Fruit fly (Drosophila melanogaster): ENCODE results near the gene AP-1gamma.

AP-1gamma gene

DNA sequence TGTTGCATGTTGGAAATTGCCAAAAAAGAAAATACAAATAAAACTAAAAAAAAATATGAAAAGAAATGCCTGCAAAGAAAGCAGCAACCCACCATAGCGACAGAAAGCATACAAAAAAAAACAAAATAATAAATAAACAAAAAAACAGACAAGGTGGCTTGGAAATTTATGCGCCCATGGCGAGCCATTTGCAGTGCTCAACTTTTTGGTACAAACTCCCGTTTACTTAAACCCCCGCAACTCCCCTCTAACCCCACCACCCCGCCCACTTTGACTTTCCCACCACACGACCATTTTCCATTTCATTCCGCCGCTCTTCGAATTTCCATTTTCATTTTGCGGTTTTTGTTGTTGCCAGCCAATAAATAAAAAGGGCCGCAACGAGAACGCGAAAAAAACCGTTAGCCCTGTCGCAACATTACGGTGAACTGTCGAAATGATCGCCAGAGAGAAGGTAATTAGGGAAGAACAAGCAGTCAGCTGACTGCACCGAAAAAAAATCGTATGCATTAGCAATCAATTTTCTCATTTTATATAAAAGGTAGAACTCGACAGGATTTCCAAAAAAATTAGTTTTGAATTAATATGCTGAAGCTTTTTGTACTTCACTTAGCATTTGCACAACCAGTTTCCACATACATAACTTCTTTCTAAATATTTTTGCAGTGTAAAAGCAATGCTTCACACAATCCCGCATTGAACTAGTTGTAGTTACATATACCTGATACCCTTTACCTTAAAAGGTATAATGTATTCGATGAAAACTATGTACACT is 28.5 kb downstream of the AP-1gamma start:
- no peak for TF ChIP-seq noc (tag; optimal IDR thresholded peaks at IDR 0.05)

DNA sequence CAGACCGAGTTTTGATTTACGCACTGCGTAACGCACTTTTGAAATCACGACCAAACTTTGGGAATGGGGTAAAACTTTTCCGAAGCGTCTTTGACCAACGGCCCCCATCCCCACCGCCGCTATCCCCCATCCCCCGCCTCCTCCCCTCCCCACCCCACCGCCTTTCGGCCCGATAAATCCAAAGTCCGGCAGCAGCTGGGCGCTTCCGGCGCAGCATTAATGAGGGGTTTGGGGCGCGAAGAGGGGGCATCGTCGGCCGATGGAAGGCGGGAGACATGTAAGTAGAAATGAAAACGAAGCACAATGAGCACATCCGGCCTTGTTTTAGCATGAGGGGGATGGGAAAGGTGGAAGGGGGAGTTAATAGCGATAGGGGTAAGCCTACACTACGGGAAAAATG is 30.6 kb downstream of the AP-1gamma start:
- no peak for TF ChIP-seq noc (tag; optimal IDR thresholded peaks at IDR 0.05)

DNA sequence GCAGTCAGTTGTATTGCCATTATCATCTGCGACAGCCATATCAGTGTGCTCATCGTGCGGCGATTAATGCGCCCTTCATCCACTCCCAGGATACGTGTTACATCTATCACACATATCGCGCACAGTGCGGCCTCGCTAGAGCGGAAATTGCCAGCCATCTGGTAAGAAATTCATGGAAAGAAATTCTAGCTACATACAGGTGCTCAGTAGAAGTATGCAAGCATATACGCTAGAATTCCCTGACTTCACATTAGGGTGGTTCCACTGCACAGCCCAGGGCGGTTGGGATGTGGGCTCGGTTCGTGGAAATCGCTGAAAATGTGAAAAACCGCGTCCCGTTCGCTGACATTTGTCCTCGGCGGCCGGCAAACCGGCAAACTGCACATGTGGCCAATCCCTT is 32.7 kb downstream of the AP-1gamma start:
- no peak for TF ChIP-seq noc (tag; optimal IDR thresholded peaks at IDR 0.05)

- no peak for TF ChIP-seq noc (tag; optimal IDR thresholded peaks at IDR 0.05)
Observed at dm6 chrX:9142224-9142802, 33.8 kb downstream of the AP-1gamma start, which contains the start of gene CG7065. Gene CG7065, plus strand, starts transcription at chrX:9142493.

DNA sequence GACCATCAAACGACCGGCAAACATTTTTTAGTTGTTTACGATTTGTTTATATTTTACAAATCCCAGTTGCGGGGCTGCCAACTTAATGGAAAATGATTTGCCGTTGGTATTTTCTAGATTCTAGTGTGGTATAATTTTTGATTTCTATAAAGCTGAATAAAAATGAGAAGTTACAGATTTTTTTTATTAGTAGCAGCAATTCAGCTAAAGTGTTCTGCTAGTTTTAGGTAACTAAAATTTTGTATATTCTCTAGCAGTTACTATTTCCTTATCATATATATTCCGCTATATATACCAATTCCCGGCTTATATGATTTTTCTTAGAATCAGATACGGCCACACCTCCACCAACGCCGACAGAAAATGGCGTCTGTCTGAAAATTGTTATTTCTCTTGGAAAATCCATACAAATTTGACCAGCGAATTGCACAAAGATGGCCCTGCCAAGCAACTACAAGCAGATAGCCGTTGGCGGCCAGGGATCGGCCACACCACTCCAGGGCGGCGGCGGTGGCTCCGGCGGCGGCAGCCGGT is 40.6 kb downstream of the AP-1gamma start, which contains the start of the genes fh and Bap111:
Gene fh, minus strand, starts transcription at position 83 of the 534 bp plus-strand sequence.
Gene Bap111, plus strand, starts transcription at position 321 of the 534 bp plus-strand sequence.
- TF ChIP-seq noc (tag; optimal IDR thresholded peaks at IDR 0.05), result no peak

DNA sequence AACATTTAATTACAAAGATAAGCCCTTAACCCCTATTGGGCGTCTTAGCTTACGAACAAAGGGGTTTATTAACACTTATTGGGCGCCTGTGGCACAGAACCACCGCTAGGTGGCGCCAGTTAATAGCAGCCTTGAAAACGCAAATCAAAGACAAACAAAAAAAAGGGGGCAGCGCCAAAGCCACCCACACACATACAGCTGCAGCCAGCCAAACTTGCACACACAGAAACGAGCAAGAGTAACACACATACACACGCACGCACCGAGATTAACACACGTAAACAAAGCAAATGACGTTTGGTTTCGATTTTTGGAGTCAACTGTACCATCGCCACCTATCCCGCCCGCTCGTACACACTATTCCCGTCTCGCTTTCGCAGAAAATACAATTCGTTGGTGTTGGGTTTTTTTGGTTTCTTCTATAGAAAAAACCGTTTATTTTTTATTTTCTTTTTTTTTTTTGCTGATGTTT is 43.7 kb downstream of the AP-1gamma start:
- peak; percentile 51 for TF ChIP-seq noc (tag; optimal IDR thresholded peaks at IDR 0.05)

DNA sequence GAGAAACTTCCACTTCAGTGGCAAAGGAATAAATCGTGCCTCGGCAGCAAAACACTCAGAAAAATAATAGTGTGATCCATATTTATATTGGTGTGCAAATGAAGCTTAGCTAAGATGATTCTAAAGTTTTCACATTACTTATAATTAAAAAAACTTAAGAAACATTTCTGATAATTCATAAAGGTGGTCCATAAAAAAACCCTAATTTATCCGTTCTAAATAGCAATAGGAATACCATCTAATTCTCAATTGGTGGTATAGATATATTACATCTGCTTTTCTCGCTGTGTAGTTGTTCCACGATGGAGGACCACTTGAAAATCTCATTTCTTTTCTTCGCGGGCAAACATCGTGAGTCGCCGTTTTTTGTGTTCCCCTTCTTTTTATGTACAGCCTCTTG is 46.6 kb downstream of the AP-1gamma start:
- TF ChIP-seq noc (tag; optimal IDR thresholded peaks at IDR 0.05), result peak; percentile 26

DNA sequence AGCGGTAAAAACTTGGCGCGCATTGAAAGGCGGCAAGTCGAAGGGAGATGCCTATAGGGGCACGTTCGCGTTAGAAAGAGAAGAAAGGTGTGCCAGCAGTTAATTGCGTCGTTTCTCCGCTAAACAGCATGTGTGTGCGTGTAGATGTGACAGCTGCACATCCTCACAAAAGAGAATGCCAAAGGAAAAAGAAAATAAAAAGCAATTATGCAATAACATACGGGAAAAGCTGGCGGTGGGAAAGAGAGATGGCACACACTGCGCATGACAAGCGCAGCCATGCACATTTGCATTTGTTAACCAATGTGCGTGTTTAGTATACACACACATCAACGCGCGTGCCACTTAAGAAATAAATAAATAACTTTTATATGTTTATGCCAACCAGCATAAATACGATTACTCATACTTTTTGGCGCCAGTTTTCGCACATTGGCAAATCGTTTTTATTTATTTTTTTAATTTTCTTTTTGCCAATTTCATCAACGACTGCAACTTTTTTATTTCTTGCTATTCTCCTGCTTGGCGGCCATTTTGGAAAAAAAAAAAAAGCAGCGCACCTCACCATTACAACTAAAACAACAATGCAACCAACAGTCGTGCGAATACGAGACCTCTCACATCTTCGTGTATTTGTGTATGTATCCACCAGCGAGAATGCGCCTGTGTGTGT is 47.4 kb downstream of the AP-1gamma start:
- no peak for TF ChIP-seq noc (tag; optimal IDR thresholded peaks at IDR 0.05)

dm6 chrX:9156388-9156823 is 47.9 kb downstream of the AP-1gamma start, which contains the start of gene His3.3B:
Gene His3.3B, minus strand, starts transcription at chrX:9156669.
- TF ChIP-seq noc (tag; optimal IDR thresholded peaks at IDR 0.05), result peak; percentile 71

dm6 chrX:9158366-9158765 is 49.9 kb downstream of the AP-1gamma start, which contains the start of the genes Ost48 and Dlip1:
Gene Ost48, minus strand, starts transcription at chrX:9158515.
Gene Dlip1, plus strand, starts transcription at chrX:9158622.
- TF ChIP-seq noc (tag; optimal IDR thresholded peaks at IDR 0.05), result no peak

dm6 chrX:9159736-9160135 is 51.2 kb downstream of the AP-1gamma start, which contains the start of gene NdufA3:
Gene NdufA3, minus strand, starts transcription at chrX:9160052.
- TF ChIP-seq noc (tag; optimal IDR thresholded peaks at IDR 0.05), result no peak

DNA sequence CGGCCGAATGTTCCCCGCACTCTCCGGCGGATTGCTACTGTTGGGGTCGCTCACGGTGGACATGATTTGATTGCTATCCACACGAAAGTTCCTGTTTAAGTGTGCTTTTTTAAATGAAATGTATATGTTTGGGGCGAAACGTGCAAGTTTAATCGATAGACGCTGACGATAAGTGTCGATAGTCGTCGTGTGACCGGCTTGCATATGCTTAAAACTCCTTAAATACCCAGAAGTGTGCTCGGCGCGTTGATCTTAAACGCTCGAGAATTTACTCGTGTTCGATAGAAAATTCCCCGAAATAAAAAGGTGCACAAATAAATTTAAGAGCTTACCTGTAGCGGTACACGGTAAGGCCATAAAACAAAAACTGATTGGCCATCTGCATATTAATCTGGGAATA is 53.4 kb downstream of the AP-1gamma start, which contains the start of the genes Zpr1 and CG44532:
Gene Zpr1, minus strand, starts transcription at position 179 of the 400 bp plus-strand sequence.
Gene CG44532, plus strand, starts transcription at position 181 of the 400 bp plus-strand sequence.
- no peak for TF ChIP-seq noc (tag; optimal IDR thresholded peaks at IDR 0.05)

dm6 chrX:9163110-9163509 is 54.6 kb downstream of the AP-1gamma start, which contains the start of gene mei-P26:
Gene mei-P26, plus strand, starts transcription at chrX:9163255.
- no peak for TF ChIP-seq noc (tag; optimal IDR thresholded peaks at IDR 0.05)

- TF ChIP-seq noc (tag; optimal IDR thresholded peaks at IDR 0.05), result no peak
Observed at dm6 chrX:9163645-9164509, 55.4 kb downstream of the AP-1gamma start.
